Worm (Caenorhabditis elegans): ENCODE measurements around the gene F37A8.5.

- TF ChIP-seq flt-1 (GFP tag; IDR thresholded peaks at IDR 0.05) (no peak), ref-1 (GFP tag; conservative IDR thresholded peaks at IDR 0.05) (no peak), tab-1 (GFP tag; IDR thresholded peaks at IDR 0.05) (no peak), klf-2 (GFP tag; conservative IDR thresholded peaks at IDR 0.05) (no peak), cog-1 (tag; optimal IDR thresholded peaks at IDR 0.05) (no peak), ztf-23 (GFP tag; IDR thresholded peaks at IDR 0.05) (no peak), med-1 (GFP tag; optimal IDR thresholded peaks at IDR 0.05; ENCODE audit: insufficient read depth) (no peak)
These were observed 30.3 kb upstream of the F37A8.5 start, which contains the start of gene ZK1058.9 for ce11 chrIII:3926116-3926515.
